Fruit fly (Drosophila melanogaster) whole organism, embryonic: ENCODE data around the gene CCDC53.

ENCODE experiments used
- Blimp-1 ChIP-seq: fragments of 200-800 bp; sonication (Bioruptor generic); optimal IDR thresholded peaks from 3 replicates; lab custom pipeline; 2018; ENCODE audit warnings: missing biosample characterization, missing genetic modification characterization, mild to moderate bottlenecking, moderate library complexity, missing genetic modification reagents
- CG10979 ChIP-seq: fragments of 200-800 bp; sonication (Bioruptor generic); optimal IDR thresholded peaks from 2 replicates; lab custom pipeline; 2018; ENCODE audit warnings: missing biosample characterization, mild to moderate bottlenecking, missing genetic modification characterization, moderate library complexity
- CG13287 ChIP-seq: fragments of 200-800 bp; sonication (Bioruptor generic); IDR thresholded peaks from 2 replicates; pipeline ENCODE4 v1.3.6; 2022; ENCODE audit warnings: missing biosample characterization, missing genetic modification characterization; ENCODE audit not compliant: partially characterized antibody
- CG13624 ChIP-seq: fragments of 200-800 bp; sonication (Bioruptor generic); optimal IDR thresholded peaks from 2 replicates; lab custom pipeline; 2016; ENCODE audit warnings: missing biosample characterization, missing genetic modification characterization
- CG15514 ChIP-seq: fragments of 200-800 bp; sonication (Bioruptor generic); optimal IDR thresholded peaks from 3 replicates; lab custom pipeline; 2017; ENCODE audit warnings: missing biosample characterization, missing genetic modification characterization, mild to moderate bottlenecking, moderate library complexity, missing genetic modification reagents
- CG17829 ChIP-seq: fragments of 200-800 bp; optimal IDR thresholded peaks from 2 replicates; lab custom pipeline; 2019; ENCODE audit warnings: missing biosample characterization, mild to moderate bottlenecking, missing genetic modification characterization, moderate library complexity
- CG34224 ChIP-seq: fragments of 200-800 bp; sonication (Bioruptor generic); IDR thresholded peaks from 3 replicates; pipeline ENCODE4 v1.3.6; 2022; ENCODE audit warnings: missing biosample characterization, missing genetic modification characterization; ENCODE audit not compliant: partially characterized antibody
- CG4617 ChIP-seq: fragments of 200-800 bp; sonication (Bioruptor generic); optimal IDR thresholded peaks from 3 replicates; lab custom pipeline; 2016; ENCODE audit warnings: missing biosample characterization, missing genetic modification characterization, borderline replicate concordance
- CG6272 ChIP-seq: fragments of 200-800 bp; sonication (Bioruptor generic); IDR thresholded peaks from 2 replicates; pipeline ENCODE4 v1.3.6; 2022; ENCODE audit warnings: missing biosample characterization, missing genetic modification characterization
- CG6791 ChIP-seq: fragments of 200-800 bp; sonication (Bioruptor generic); IDR thresholded peaks from 3 replicates; pipeline ENCODE4 v1.3.6; 2022; ENCODE audit warnings: missing biosample characterization, missing genetic modification characterization; ENCODE audit not compliant: partially characterized antibody
- CG7928 ChIP-seq: fragments of 200-800 bp; sonication (Bioruptor generic); optimal IDR thresholded peaks from 2 replicates; lab custom pipeline; 2017; ENCODE audit warnings: missing biosample characterization, mild to moderate bottlenecking, missing genetic modification characterization
- CG8290 ChIP-seq, 3 experiments: fragments of 200-800 bp; sonication (Bioruptor generic); optimal IDR thresholded peaks; 2 replicates each; lab custom pipeline; 2016 to 2019; ENCODE audit warnings: missing biosample characterization in 3 of 3, missing genetic modification characterization in 3 of 3, mild to moderate bottlenecking in 2 of 3, moderate library complexity in 1 of 3
- CG8924 ChIP-seq: fragments of 200-800 bp; optimal IDR thresholded peaks from 3 replicates; lab custom pipeline; 2019; ENCODE audit warnings: missing biosample characterization, mild to moderate bottlenecking, missing genetic modification characterization, moderate library complexity
- CHES-1-like ChIP-seq: fragments of 200-800 bp; sonication (Bioruptor generic); optimal IDR thresholded peaks from 2 replicates; lab custom pipeline; 2016; ENCODE audit warnings: missing biosample characterization, missing genetic modification characterization
- CoRest ChIP-seq: fragments of 200-800 bp; sonication (Bioruptor generic); optimal IDR thresholded peaks from 3 replicates; lab custom pipeline; 2018; ENCODE audit warnings: missing biosample characterization, mild to moderate bottlenecking, missing genetic modification characterization, moderate library complexity
- Eip74EF ChIP-seq, 2 experiments: fragments of 200-800 bp in 1 of 2; fragments of >200 bp in 1 of 2; sonication (Bioruptor generic) in 1 of 2; optimal IDR thresholded peaks; 2 replicates each; lab custom pipeline; 2017 to 2019; ENCODE audit warnings: missing biosample characterization in 2 of 2, missing genetic modification characterization in 2 of 2, mild to moderate bottlenecking in 1 of 2, moderate library complexity in 1 of 2
- HmgZ ChIP-seq: fragments of 200-800 bp; sonication (Bioruptor generic); optimal IDR thresholded peaks from 2 replicates; lab custom pipeline; 2018; ENCODE audit warnings: missing biosample characterization, mild to moderate bottlenecking, missing genetic modification characterization
- Hmr ChIP-seq: fragments of 200-800 bp; sonication (Bioruptor generic); optimal IDR thresholded peaks from 3 replicates; lab custom pipeline; 2017; ENCODE audit warnings: mild to moderate bottlenecking, missing biosample characterization, missing genetic modification reagents, missing genetic modification characterization
- Hr78 ChIP-seq, 2 experiments: fragments of 200-800 bp in 1 of 2; fragments of >200 bp in 1 of 2; sonication (Bioruptor generic) in 1 of 2; optimal IDR thresholded peaks; 2 replicates each; lab custom pipeline; 2017 to 2019; ENCODE audit warnings: missing biosample characterization in 2 of 2, missing genetic modification characterization in 2 of 2, mild to moderate bottlenecking in 1 of 2, moderate library complexity in 1 of 2
- Lhr ChIP-seq: fragments of 200-800 bp; sonication (Bioruptor generic); optimal IDR thresholded peaks from 3 replicates; lab custom pipeline; 2017; ENCODE audit warnings: mild to moderate bottlenecking, missing biosample characterization, missing genetic modification reagents, missing genetic modification characterization
- Myb ChIP-seq: fragments of 200-800 bp; sonication (Bioruptor generic); optimal IDR thresholded peaks from 2 replicates; lab custom pipeline; 2016; ENCODE audit warnings: missing biosample characterization, missing genetic modification characterization
- Oli ChIP-seq: fragments of 200-800 bp; sonication (Bioruptor generic); optimal IDR thresholded peaks from 2 replicates; lab custom pipeline; 2018; ENCODE audit warnings: missing biosample characterization, mild to moderate bottlenecking, missing genetic modification characterization, moderate library complexity
- Side ChIP-seq: fragments of 200-800 bp; sonication (Bioruptor generic); optimal IDR thresholded peaks from 2 replicates; lab custom pipeline; 2016; ENCODE audit warnings: missing biosample characterization, missing genetic modification characterization
- Sin3A ChIP-seq: fragments of >200 bp; optimal IDR thresholded peaks from 2 replicates; lab custom pipeline; 2018
- YL-1 ChIP-seq: fragments of 200-800 bp; sonication (Bioruptor generic); optimal IDR thresholded peaks from 3 replicates; lab custom pipeline; 2017; ENCODE audit warnings: missing biosample characterization, mild to moderate bottlenecking, missing genetic modification characterization
- aop ChIP-seq: fragments of 200-800 bp; sonication (Bioruptor generic); IDR thresholded peaks from 2 replicates; pipeline ENCODE4 v1.3.6; 2022; ENCODE audit warnings: missing biosample characterization, missing genetic modification characterization
- ap ChIP-seq: fragments of 200-800 bp; sonication (Bioruptor generic); IDR thresholded peaks from 2 replicates; pipeline ENCODE4 v1.3.6; 2022; ENCODE audit warnings: missing biosample characterization, missing genetic modification characterization
- bbx ChIP-seq: fragments of 200-800 bp; sonication (Bioruptor generic); IDR thresholded peaks from 2 replicates; pipeline ENCODE4 v1.3.6; 2022; ENCODE audit warnings: missing biosample characterization, missing genetic modification characterization; ENCODE audit not compliant: partially characterized antibody
- bcd ChIP-seq: fragments of 200-800 bp; sonication (Bioruptor generic); optimal IDR thresholded peaks from 2 replicates; lab custom pipeline; 2017; ENCODE audit warnings: missing biosample characterization, mild to moderate bottlenecking, missing genetic modification characterization
- crp ChIP-seq, 2 experiments: fragments of 200-800 bp; sonication (Bioruptor generic); optimal IDR thresholded peaks; 2 replicates in 1 of 2; 3 replicates in 1 of 2; lab custom pipeline; 2017; ENCODE audit warnings: missing biosample characterization in 2 of 2, missing genetic modification characterization in 2 of 2, mild to moderate bottlenecking in 1 of 2, moderate library complexity in 1 of 2
- emc ChIP-seq: fragments of 200-800 bp; sonication (Bioruptor generic); optimal IDR thresholded peaks from 2 replicates; lab custom pipeline; 2016; ENCODE audit warnings: missing biosample characterization, missing genetic modification characterization
- gem ChIP-seq: fragments of 200-800 bp; sonication (Bioruptor generic); optimal IDR thresholded peaks from 2 replicates; lab custom pipeline; 2019; ENCODE audit warnings: missing biosample characterization, mild to moderate bottlenecking, missing genetic modification characterization, moderate library complexity
- gsb ChIP-seq: fragments of 200-800 bp; sonication (Bioruptor generic); IDR thresholded peaks from 2 replicates; pipeline ENCODE4 v1.3.6; 2022; ENCODE audit warnings: missing biosample characterization, missing genetic modification characterization
- hb ChIP-seq: fragments of 200-800 bp; sonication (Bioruptor generic); IDR thresholded peaks from 3 replicates; pipeline ENCODE4 v1.3.6; 2022; ENCODE audit warnings: missing biosample characterization, missing genetic modification characterization; ENCODE audit not compliant: partially characterized antibody
- lab ChIP-seq: fragments of 200-800 bp; sonication (Bioruptor generic); optimal IDR thresholded peaks from 3 replicates; lab custom pipeline; 2017; ENCODE audit warnings: missing biosample characterization, missing genetic modification characterization, mild to moderate bottlenecking, moderate library complexity, missing genetic modification reagents
- lola ChIP-seq, 3 experiments: fragments of >200 bp in 2 of 3; fragments of 200-800 bp in 1 of 3; sonication (Bioruptor generic) in 1 of 3; optimal IDR thresholded peaks; 2 replicates each; lab custom pipeline; 2017 to 2019; ENCODE audit warnings: missing biosample characterization in 3 of 3, missing genetic modification characterization in 3 of 3, mild to moderate bottlenecking in 1 of 3, moderate library complexity in 1 of 3
- maf-S ChIP-seq: fragments of 200-800 bp; sonication (Bioruptor generic); optimal IDR thresholded peaks from 2 replicates; lab custom pipeline; 2016; ENCODE audit warnings: missing biosample characterization, missing genetic modification characterization
- org-1 ChIP-seq: fragments of 200-800 bp; sonication (Bioruptor generic); optimal IDR thresholded peaks from 2 replicates; lab custom pipeline; 2017; ENCODE audit warnings: missing biosample characterization, missing genetic modification characterization
- pan ChIP-seq, 4 experiments: fragments of >200 bp in 3 of 4; fragments of 200-800 bp in 1 of 4; sonication (Bioruptor generic) in 1 of 4; optimal IDR thresholded peaks in 3 of 4; IDR thresholded peaks in 1 of 4; 2 replicates each; pipeline versions ENCODE4 v1.3.6 to Lab custom; 2017 to 2022; ENCODE audit warnings: missing biosample characterization in 2 of 4, missing genetic modification characterization in 2 of 4, mixed read lengths in 1 of 4
- pnt ChIP-seq: fragments of 200-800 bp; sonication (Bioruptor generic); optimal IDR thresholded peaks from 3 replicates; lab custom pipeline; 2016; ENCODE audit warnings: missing biosample characterization, missing genetic modification characterization
- pzg ChIP-seq: fragments of 200-800 bp; sonication (Bioruptor generic); optimal IDR thresholded peaks from 3 replicates; lab custom pipeline; 2018; ENCODE audit warnings: missing biosample characterization, mild to moderate bottlenecking, missing genetic modification characterization, moderate library complexity
- repo ChIP-seq: fragments of 200-800 bp; sonication (Bioruptor generic); optimal IDR thresholded peaks from 2 replicates; lab custom pipeline; 2016; ENCODE audit warnings: missing biosample characterization, missing genetic modification characterization
- run ChIP-seq: fragments of 200-800 bp; sonication (Bioruptor generic); optimal IDR thresholded peaks from 3 replicates; lab custom pipeline; 2018; ENCODE audit warnings: missing biosample characterization, mild to moderate bottlenecking, missing genetic modification characterization
- salm ChIP-seq: fragments of 200-800 bp; sonication (Bioruptor generic); optimal IDR thresholded peaks from 2 replicates; lab custom pipeline; 2018; ENCODE audit warnings: missing biosample characterization, mild to moderate bottlenecking, missing genetic modification characterization
- stwl ChIP-seq: fragments of 200-800 bp; sonication (Bioruptor generic); optimal IDR thresholded peaks from 3 replicates; lab custom pipeline; 2018; ENCODE audit warnings: missing biosample characterization, mild to moderate bottlenecking, missing genetic modification characterization, moderate library complexity
- tio ChIP-seq: fragments of 200-800 bp; sonication (Bioruptor generic); optimal IDR thresholded peaks from 2 replicates; lab custom pipeline; 2017; ENCODE audit warnings: missing biosample characterization, missing genetic modification characterization, inconsistent platforms
- tna ChIP-seq: fragments of 200-800 bp; sonication (Bioruptor generic); IDR thresholded peaks from 2 replicates; pipeline ENCODE4 v1.3.6; 2022; ENCODE audit warnings: missing biosample characterization, missing genetic modification characterization; ENCODE audit not compliant: partially characterized antibody

Gene CCDC53

dm6 chr2L:8072692-8073091, 31.8 kb downstream of the CCDC53 start, which contains the start of the genes MED20 and Trf (continued):
- no peak for TF ChIP-seq repo (GFP tag; lab: Kevin White, UChicago)
- no peak for TF ChIP-seq gem (tag; lab: Kevin White, UChicago)
- TF ChIP-seq lola (GFP tag; optimal IDR thresholded peaks at IDR 0.05; lab: Kevin White, UChicago), result no peak
- TF ChIP-seq CG10979, result peak; percentile 15
- TF ChIP-seq Hmr, result no peak
- no peak for TF ChIP-seq tna (GFP tag; lab: Robert Waterston, UW)
- peak; percentile 49 for TF ChIP-seq CG4617 (GFP tag; lab: Kevin White, UChicago)
- TF ChIP-seq CG15514 (GFP tag; lab: Kevin White, UChicago), result no peak
- no peak for TF ChIP-seq CoRest (tag; lab: Kevin White, UChicago)
- TF ChIP-seq pnt, result no peak
- 0 out of 3 replicates have a peak, but pooled peaks have one; percentile 29 for TF ChIP-seq CG34224 (GFP tag; lab: Robert Waterston, UW)
- peak in 1 of 2 experiments; percentile 62 for TF ChIP-seq crp (GFP tag; optimal IDR thresholded peaks at IDR 0.05; lab: Kevin White, UChicago)
- TF ChIP-seq Eip74EF (GFP tag; optimal IDR thresholded peaks at IDR 0.05; lab: Kevin White, UChicago), result no peak
- TF ChIP-seq emc (GFP tag; lab: Kevin White, UChicago), result no peak
- no peak for TF ChIP-seq bcd (GFP tag; lab: Kevin White, UChicago)
- peak; percentile 51 for TF ChIP-seq Sin3A
- peak; percentile 52 for TF ChIP-seq CG6791 (GFP tag; lab: Robert Waterston, UW)
- TF ChIP-seq Lhr (GFP tag; lab: Kevin White, UChicago), result no peak
- TF ChIP-seq pzg, result peak; percentile 71
- no peak for TF ChIP-seq CG7928
- no peak for TF ChIP-seq maf-S (GFP tag; lab: Kevin White, UChicago)
- TF ChIP-seq run (tag; lab: Kevin White, UChicago), result no peak
- no peak for TF ChIP-seq CG8290 (GFP tag; optimal IDR thresholded peaks at IDR 0.05; lab: Kevin White, UChicago)
- TF ChIP-seq CG8290 (tag; optimal IDR thresholded peaks at IDR 0.05; lab: Kevin White, UChicago), result no peak
- no peak for TF ChIP-seq tio
- TF ChIP-seq salm (tag; lab: Kevin White, UChicago), result no peak
- TF ChIP-seq Blimp-1 (GFP tag; lab: Kevin White, UChicago), result no peak
- no peak for TF ChIP-seq org-1 (GFP tag; lab: Kevin White, UChicago)
- TF ChIP-seq CG8924 (tag; lab: Kevin White, UChicago), result peak; percentile 12
- TF ChIP-seq Hr78 (GFP tag; optimal IDR thresholded peaks at IDR 0.05; lab: Kevin White, UChicago), result no peak
- no peak for TF ChIP-seq pan (optimal IDR thresholded peaks at IDR 0.05; lab: Kevin White, UChicago)
- TF ChIP-seq pan (GFP tag; optimal IDR thresholded peaks at IDR 0.05 in 1 of 2, IDR thresholded peaks at IDR 0.05 in 1 of 2), result no peak
- TF ChIP-seq HmgZ (tag; lab: Kevin White, UChicago), result peak; percentile 47
- no peak for TF ChIP-seq gsb (GFP tag; lab: Robert Waterston, UW)
- no peak for TF ChIP-seq hb (GFP tag; lab: Robert Waterston, UW)
- no peak for TF ChIP-seq lab (GFP tag; lab: Kevin White, UChicago)
- peak; percentile 86 for TF ChIP-seq stwl (tag; lab: Kevin White, UChicago)
- peak; percentile 63; the same call in 1 of the 2 replicates for TF ChIP-seq CG13287 (GFP tag; lab: Robert Waterston, UW)
- no peak for TF ChIP-seq Side (GFP tag; lab: Kevin White, UChicago)
- TF ChIP-seq bbx (GFP tag; lab: Robert Waterston, UW), result peak; percentile 29; the same call in 1 of the 2 replicates
- TF ChIP-seq aop (GFP tag; lab: Robert Waterston, UW), result no peak
- no peak for TF ChIP-seq ap
- TF ChIP-seq YL-1 (GFP tag; lab: Kevin White, UChicago), result peak; percentile 65
- no peak for TF ChIP-seq CG17829 (tag; lab: Kevin White, UChicago)
- no peak for TF ChIP-seq Myb (GFP tag; lab: Kevin White, UChicago)
- TF ChIP-seq CG6272, result no peak
- peak; percentile 71 for TF ChIP-seq CHES-1-like (GFP tag; lab: Kevin White, UChicago)
- no peak for TF ChIP-seq Oli (tag; lab: Kevin White, UChicago)
- peak; percentile 0 for TF ChIP-seq CG13624 (GFP tag; lab: Kevin White, UChicago)
